Worm (Caenorhabditis elegans): ENCODE results near the gene aagr-1.
"Not testable (repeated sequence)": the region's sequence is repeated elsewhere in the genome, so short reads cannot be mapped to it uniquely, and the experiment has no call there.

aagr-1 gene

DNA sequence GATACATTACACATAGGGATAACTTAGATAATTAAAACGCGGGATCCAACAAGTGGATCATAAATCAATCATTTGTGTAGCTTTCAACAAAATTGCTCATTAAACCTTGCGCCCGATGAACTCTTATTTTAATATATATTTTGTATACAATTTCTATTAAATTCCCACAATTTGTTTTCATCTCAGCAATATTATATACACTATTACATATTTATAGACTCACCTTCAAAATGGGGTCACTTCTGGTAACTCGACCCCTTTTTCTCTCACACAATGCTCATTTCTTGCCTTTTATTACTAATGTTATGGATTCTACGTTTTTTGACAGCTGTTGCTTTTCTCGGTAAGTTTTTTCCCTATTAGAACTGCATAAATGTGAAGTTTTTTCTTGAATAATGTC, 26.7 kb upstream of the aagr-1 start, which contains the start of gene lgc-6:
Gene lgc-6 (plus strand): TSS at position 301 of the 400 bp plus-strand sequence.
- TF ChIP-seq cog-1 (tag; optimal IDR thresholded peaks at IDR 0.05) (no peak), flt-1 (GFP tag; IDR thresholded peaks at IDR 0.05) (no peak), ref-1 (GFP tag; conservative IDR thresholded peaks at IDR 0.05) (no peak), med-1 (GFP tag; optimal IDR thresholded peaks at IDR 0.05; ENCODE audit: insufficient read depth) (no peak), ztf-23 (GFP tag; IDR thresholded peaks at IDR 0.05) (no peak), klf-2 (GFP tag; conservative IDR thresholded peaks at IDR 0.05) (no peak), T22C8.4 (GFP tag; IDR thresholded peaks at IDR 0.05) (no peak), tab-1 (GFP tag; IDR thresholded peaks at IDR 0.05) (no peak), ztf-29 (GFP tag; IDR thresholded peaks at IDR 0.05) (no peak)

DNA sequence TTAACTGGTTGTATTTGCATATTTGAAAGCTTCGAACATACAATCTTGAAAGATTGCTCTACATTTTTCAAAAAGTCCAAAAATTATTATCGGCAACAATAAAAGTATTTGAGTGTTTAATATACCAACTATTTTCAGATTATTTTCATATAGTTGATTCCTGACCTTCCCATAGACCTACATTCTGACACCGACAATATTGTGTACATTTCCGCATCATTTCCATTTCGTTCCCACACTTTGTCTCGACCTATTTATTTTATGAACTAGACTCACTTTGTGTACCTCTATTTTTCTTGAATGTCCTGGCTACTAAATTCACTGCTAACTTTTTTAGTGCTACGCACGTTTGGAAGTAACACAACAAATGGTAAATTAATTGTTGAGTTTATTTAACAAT, 23.9 kb upstream of the aagr-1 start, which contains the start of gene lgc-5:
Gene lgc-5 (plus strand): TSS at position 301 of the 400 bp plus-strand sequence.
- TF ChIP-seq cog-1 (tag; optimal IDR thresholded peaks at IDR 0.05) (no peak), klf-2 (GFP tag; conservative IDR thresholded peaks at IDR 0.05) (no peak), med-1 (GFP tag; optimal IDR thresholded peaks at IDR 0.05; ENCODE audit: insufficient read depth) (no peak), ztf-23 (GFP tag; IDR thresholded peaks at IDR 0.05) (no peak), tab-1 (GFP tag; IDR thresholded peaks at IDR 0.05) (no peak), ref-1 (GFP tag; conservative IDR thresholded peaks at IDR 0.05) (no peak), flt-1 (GFP tag; IDR thresholded peaks at IDR 0.05) (no peak), T22C8.4 (GFP tag; IDR thresholded peaks at IDR 0.05) (no peak), ztf-29 (GFP tag; IDR thresholded peaks at IDR 0.05) (no peak)

DNA sequence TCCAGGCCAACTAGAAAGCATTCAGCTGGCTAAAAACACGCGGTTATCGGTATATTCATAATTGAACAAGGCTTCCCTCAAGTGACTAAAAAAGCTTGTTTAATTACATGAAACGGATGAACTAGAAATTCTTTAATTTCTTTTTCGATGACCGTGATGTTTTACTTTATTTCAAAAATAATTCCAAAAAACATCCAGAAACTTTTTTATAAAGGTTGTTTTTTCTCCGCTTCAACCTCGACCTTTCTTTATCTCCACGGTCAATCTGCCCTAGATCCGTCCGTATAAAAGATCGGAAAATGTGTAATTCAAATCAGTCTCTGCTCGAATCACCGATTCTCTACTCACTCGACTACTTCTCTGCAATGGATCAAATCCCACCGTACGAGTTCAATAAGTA, 20.8 kb upstream of the aagr-1 start, which contains the start of gene F17E9.5:
Gene F17E9.5 (plus strand): TSS at position 301 of the 400 bp plus-strand sequence.
- TF ChIP-seq flt-1 (GFP tag; IDR thresholded peaks at IDR 0.05) = no peak
- no peak for TF ChIP-seq ztf-23 (GFP tag; IDR thresholded peaks at IDR 0.05)

DNA sequence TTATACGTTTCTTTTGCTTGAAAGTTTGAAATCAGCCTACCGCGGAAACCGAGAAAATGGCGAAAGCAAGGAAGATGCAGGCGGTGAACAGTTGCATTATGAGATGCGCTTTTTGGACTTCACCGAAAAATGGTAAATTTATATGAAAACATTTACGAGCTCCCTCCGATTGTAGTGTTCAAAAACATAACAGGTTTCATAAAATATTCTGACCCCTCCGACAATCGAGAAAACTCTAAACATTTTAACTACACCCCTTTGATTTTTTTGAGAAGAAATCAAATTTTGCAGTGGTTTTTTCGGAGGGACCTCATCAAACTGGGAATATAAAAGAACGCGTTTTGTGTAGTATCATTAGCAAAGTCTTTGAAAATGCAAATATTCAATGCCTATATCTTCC, 19.3 kb upstream of the aagr-1 start, which contains the start of the genes F17E9.18 and F17E9.15:
Gene F17E9.18 (minus strand): TSS at position 101 of the 400 bp plus-strand sequence.
Gene F17E9.15 (plus strand): TSS at position 368 of the 400 bp plus-strand sequence.
- no peak for TF ChIP-seq T22C8.4 (GFP tag; IDR thresholded peaks at IDR 0.05)

DNA sequence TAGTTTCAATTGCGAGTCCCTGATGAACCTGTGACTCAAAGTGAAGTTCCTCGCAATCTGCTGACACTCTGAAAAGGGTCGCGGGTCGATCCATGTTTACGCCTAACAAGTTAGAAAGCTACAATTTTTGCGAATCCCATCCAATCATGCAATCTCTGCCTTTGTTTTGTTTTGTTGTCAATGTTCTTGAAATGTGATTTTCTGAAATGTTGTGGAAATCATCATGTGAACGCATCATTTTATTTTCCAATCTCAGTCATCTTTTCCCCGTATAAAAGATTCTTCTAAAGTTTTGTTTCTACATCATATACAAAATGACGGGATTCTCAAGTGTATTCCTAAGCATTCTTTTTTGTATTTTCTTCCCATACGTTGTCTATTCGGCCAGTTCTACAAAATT, 18.2 kb upstream of the aagr-1 start, which contains the start of gene F17E9.4:
Gene F17E9.4 (plus strand): TSS at position 301 of the 400 bp plus-strand sequence.
- no peak for TF ChIP-seq ztf-23 (GFP tag; IDR thresholded peaks at IDR 0.05)
- TF ChIP-seq flt-1 (GFP tag; IDR thresholded peaks at IDR 0.05) = no peak
- TF ChIP-seq med-1 (GFP tag; optimal IDR thresholded peaks at IDR 0.05; ENCODE audit: insufficient read depth) = no peak
- no peak for TF ChIP-seq cog-1 (tag; optimal IDR thresholded peaks at IDR 0.05)
- TF ChIP-seq klf-2 (GFP tag; conservative IDR thresholded peaks at IDR 0.05) = no peak
- TF ChIP-seq T22C8.4 (GFP tag; IDR thresholded peaks at IDR 0.05) = no peak
- TF ChIP-seq ref-1 (GFP tag; conservative IDR thresholded peaks at IDR 0.05) = no peak
- no peak for TF ChIP-seq ztf-29 (GFP tag; IDR thresholded peaks at IDR 0.05)
- TF ChIP-seq tab-1 (GFP tag; IDR thresholded peaks at IDR 0.05) = no peak

DNA sequence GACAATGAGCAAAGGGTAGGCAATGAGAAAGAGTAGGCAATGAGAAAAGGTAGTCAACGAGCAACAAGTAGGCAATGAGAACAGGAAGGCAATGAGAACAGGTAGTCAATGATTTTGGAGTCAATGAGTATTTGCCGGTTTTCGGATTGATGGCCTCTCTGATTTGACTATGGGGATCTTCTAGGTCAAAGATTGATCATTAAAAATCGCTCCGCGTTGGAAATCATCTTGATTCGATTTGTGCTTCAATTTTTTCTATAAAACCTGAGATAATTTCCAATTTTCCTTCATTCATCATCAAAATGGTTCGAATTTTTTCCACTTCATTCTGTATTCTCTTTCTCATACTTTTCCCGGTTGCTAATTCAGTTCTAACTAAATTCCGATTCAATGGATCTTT, 14.3 kb upstream of the aagr-1 start, which contains the start of gene F17E9.16:
Gene F17E9.16 (plus strand): TSS at position 301 of the 400 bp plus-strand sequence.
- not testable (repeated sequence) for TF ChIP-seq tab-1, ztf-29, T22C8.4 (GFP tag; IDR thresholded peaks at IDR 0.05)

DNA sequence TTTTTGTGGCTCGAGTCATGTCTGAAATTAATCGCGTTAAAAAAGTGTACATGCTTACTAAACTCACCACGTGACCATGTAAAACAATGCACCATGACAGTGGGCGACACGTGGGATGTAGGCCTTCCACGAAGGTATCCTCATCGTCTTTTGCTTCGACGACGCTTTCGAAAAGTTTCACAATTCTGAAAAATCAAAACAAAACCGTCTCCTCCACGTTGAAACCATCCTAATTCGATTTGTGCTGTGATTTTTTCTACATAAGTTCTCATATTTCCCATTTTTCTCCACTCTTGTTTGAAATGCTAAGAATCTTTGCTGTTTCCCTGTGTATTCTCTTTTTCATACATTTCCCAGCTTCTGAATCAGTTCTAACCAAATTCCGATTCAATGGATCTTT, 11.7 kb upstream of the aagr-1 start, which contains the start of gene F17E9.3:
Gene F17E9.3 (plus strand): TSS at position 301 of the 400 bp plus-strand sequence.
- TF ChIP-seq tab-1 (GFP tag; IDR thresholded peaks at IDR 0.05) (no peak), T22C8.4 (GFP tag; IDR thresholded peaks at IDR 0.05) (no peak), ztf-23 (GFP tag; IDR thresholded peaks at IDR 0.05) (no peak), ref-1 (GFP tag; conservative IDR thresholded peaks at IDR 0.05) (no peak), med-1 (GFP tag; optimal IDR thresholded peaks at IDR 0.05; ENCODE audit: insufficient read depth) (no peak), flt-1 (GFP tag; IDR thresholded peaks at IDR 0.05) (no peak), ztf-29 (GFP tag; IDR thresholded peaks at IDR 0.05) (no peak), cog-1 (tag; optimal IDR thresholded peaks at IDR 0.05) (no peak), klf-2 (GFP tag; conservative IDR thresholded peaks at IDR 0.05) (no peak)

DNA sequence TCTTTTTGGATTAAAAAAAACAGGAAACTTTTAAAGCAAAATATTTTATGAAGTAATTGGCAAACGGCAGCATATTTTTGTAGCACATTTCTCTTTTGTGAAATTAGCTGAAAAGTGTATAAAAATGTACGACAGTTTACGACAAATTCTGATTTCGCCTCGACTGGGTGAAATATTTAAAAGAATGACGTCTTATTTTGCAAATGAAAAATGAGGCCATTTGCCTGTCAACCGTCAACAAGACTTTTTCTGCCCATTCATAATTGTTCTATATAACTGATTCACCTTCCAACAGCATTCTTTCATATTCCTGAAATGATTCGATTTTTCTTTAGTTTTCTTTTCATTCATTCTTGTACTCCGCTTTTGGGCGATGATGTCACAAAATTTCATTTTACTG, 10.7 kb upstream of the aagr-1 start, which contains the start of the genes F17E9.2 and col-116:
Gene F17E9.2 (plus strand): TSS at position 301 of the 400 bp plus-strand sequence.
Gene col-116 (plus strand): TSS at position 315 of the 400 bp plus-strand sequence.
- TF ChIP-seq tab-1 (GFP tag; IDR thresholded peaks at IDR 0.05) (no peak), flt-1 (GFP tag; IDR thresholded peaks at IDR 0.05) (no peak)

DNA sequence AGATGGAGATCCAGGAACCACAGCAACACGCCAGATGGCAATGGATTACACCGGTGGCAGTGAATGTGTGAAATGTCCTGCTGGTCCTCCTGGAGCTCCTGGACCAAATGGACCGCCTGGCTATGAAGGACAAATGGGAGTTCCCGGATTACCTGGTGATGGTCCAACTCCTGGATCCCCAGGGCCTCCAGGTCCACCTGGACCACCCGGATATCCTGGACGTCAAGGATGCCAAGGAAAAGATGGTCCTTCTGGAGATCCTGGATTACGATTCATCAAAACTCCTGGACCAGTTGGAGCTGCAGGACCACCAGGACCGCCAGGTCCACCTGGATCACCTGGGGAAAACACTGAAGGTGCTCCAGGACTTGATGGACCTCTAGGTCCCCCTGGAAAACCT, 9.0 kb upstream of the aagr-1 start:
- TF ChIP-seq cog-1 (tag; optimal IDR thresholded peaks at IDR 0.05) = no peak
- TF ChIP-seq ref-1 (GFP tag; conservative IDR thresholded peaks at IDR 0.05) = no peak
- TF ChIP-seq klf-2 (GFP tag; conservative IDR thresholded peaks at IDR 0.05) = no peak
- no peak for TF ChIP-seq flt-1 (GFP tag; IDR thresholded peaks at IDR 0.05)
- no peak for TF ChIP-seq T22C8.4 (GFP tag; IDR thresholded peaks at IDR 0.05)
- TF ChIP-seq ztf-29 (GFP tag; IDR thresholded peaks at IDR 0.05) = no peak
- no peak for TF ChIP-seq ztf-23 (GFP tag; IDR thresholded peaks at IDR 0.05)
- no peak for TF ChIP-seq tab-1 (GFP tag; IDR thresholded peaks at IDR 0.05)
- no peak for TF ChIP-seq med-1 (GFP tag; optimal IDR thresholded peaks at IDR 0.05; ENCODE audit: insufficient read depth)

DNA sequence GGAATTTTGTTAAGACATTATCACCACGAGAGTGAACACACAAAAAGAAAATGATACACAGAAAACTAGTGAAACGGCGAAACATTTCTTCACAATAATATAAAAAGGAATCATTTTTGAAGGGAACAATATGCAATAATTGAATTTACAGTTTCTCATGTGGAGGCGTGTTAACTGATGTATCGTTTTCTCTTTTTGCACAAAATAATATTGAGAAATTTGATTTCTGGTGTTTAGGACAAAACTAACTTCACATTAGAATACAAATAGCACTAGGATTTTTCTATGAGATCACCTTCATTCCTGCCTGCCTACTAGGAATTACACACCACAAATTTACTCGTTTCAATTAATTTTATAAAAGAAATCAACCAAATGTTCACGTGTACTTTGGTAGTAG, 7.8 kb upstream of the aagr-1 start, which contains the start of gene D2096.13:
Gene D2096.13 (minus strand): TSS at position 101 of the 400 bp plus-strand sequence.
- no peak for TF ChIP-seq T22C8.4 (GFP tag; IDR thresholded peaks at IDR 0.05)
- no peak for TF ChIP-seq flt-1 (GFP tag; IDR thresholded peaks at IDR 0.05)

Measured in whole organism, midembryonic.